Fruit fly (Drosophila melanogaster) whole organism, embryonic: ENCODE results near the gene CG42489.

Source experiments
- Asciz ChIP-seq: fragments of 200-800 bp; sonication (Bioruptor generic); optimal IDR thresholded peaks from 2 replicates; lab custom pipeline; 2017; ENCODE audit warnings: missing biosample characterization, mild to moderate bottlenecking, missing genetic modification characterization, missing genetic modification reagents
- BtbVII ChIP-seq: fragments of 200-800 bp; sonication (Bioruptor generic); optimal IDR thresholded peaks from 3 replicates; lab custom pipeline; 2017; ENCODE audit warnings: missing biosample characterization, mild to moderate bottlenecking, missing genetic modification characterization
- CG10321 ChIP-seq: fragments of 200-800 bp; sonication (Bioruptor generic); IDR thresholded peaks from 2 replicates; pipeline ENCODE4 v1.3.6; 2022; ENCODE audit warnings: missing biosample characterization, missing genetic modification characterization
- CG10462 ChIP-seq: fragments of 200-800 bp; sonication (Bioruptor generic); optimal IDR thresholded peaks from 2 replicates; lab custom pipeline; 2016; ENCODE audit warnings: missing biosample characterization, missing genetic modification characterization
- CG10543 ChIP-seq: fragments of 200-800 bp; sonication (Bioruptor generic); optimal IDR thresholded peaks from 3 replicates; lab custom pipeline; 2017; ENCODE audit warnings: missing biosample characterization, mild to moderate bottlenecking, missing genetic modification characterization, moderate library complexity
- CG11085 ChIP-seq: fragments of 200-800 bp; sonication (Bioruptor generic); IDR thresholded peaks from 2 replicates; pipeline ENCODE4 v1.3.6; 2022; ENCODE audit warnings: missing biosample characterization, missing genetic modification characterization
- CG13296 ChIP-seq: fragments of 200-800 bp; sonication (Bioruptor generic); optimal IDR thresholded peaks from 3 replicates; lab custom pipeline; 2018; ENCODE audit warnings: missing biosample characterization, mild to moderate bottlenecking, missing genetic modification characterization
- CG15514 ChIP-seq: fragments of 200-800 bp; sonication (Bioruptor generic); optimal IDR thresholded peaks from 3 replicates; lab custom pipeline; 2017; ENCODE audit warnings: missing biosample characterization, missing genetic modification characterization, mild to moderate bottlenecking, moderate library complexity, missing genetic modification reagents
- CG17385 ChIP-seq: fragments of 200-800 bp; sonication (Bioruptor generic); optimal IDR thresholded peaks from 3 replicates; lab custom pipeline; 2018; ENCODE audit warnings: missing biosample characterization, mild to moderate bottlenecking, missing genetic modification characterization
- CG17568 ChIP-seq: fragments of 200-800 bp; sonication (Bioruptor generic); optimal IDR thresholded peaks from 2 replicates; lab custom pipeline; 2018; ENCODE audit warnings: missing biosample characterization, mild to moderate bottlenecking, missing genetic modification characterization, moderate library complexity
- CG18262 ChIP-seq: fragments of 200-800 bp; optimal IDR thresholded peaks from 3 replicates; lab custom pipeline; 2019; ENCODE audit warnings: missing biosample characterization, mild to moderate bottlenecking, missing genetic modification characterization, moderate library complexity
- CG30403 ChIP-seq: fragments of 200-800 bp; sonication (Bioruptor generic); optimal IDR thresholded peaks from 3 replicates; lab custom pipeline; 2016; ENCODE audit warnings: missing biosample characterization, missing genetic modification characterization
- CG4820 ChIP-seq: fragments of 200-800 bp; sonication (Bioruptor generic); optimal IDR thresholded peaks from 3 replicates; lab custom pipeline; 2016; ENCODE audit warnings: missing biosample characterization, missing genetic modification characterization
- CG9876 ChIP-seq: fragments of 200-800 bp; sonication (Bioruptor generic); optimal IDR thresholded peaks from 2 replicates; lab custom pipeline; 2016; ENCODE audit warnings: missing biosample characterization, missing genetic modification characterization
- Drgx ChIP-seq: fragments of 200-800 bp; sonication (Bioruptor generic); IDR thresholded peaks from 2 replicates; pipeline ENCODE4 v1.3.6; 2022; ENCODE audit warnings: missing biosample characterization, missing genetic modification characterization
- Fer1 ChIP-seq: fragments of 200-800 bp; sonication (Bioruptor generic); optimal IDR thresholded peaks from 2 replicates; lab custom pipeline; 2017; ENCODE audit warnings: missing biosample characterization, mild to moderate bottlenecking, missing genetic modification characterization
- Fer3 ChIP-seq: fragments of 200-800 bp; sonication (Bioruptor generic); optimal IDR thresholded peaks from 2 replicates; lab custom pipeline; 2018; ENCODE audit warnings: missing biosample characterization, mild to moderate bottlenecking, missing genetic modification characterization, moderate library complexity
- HmgD ChIP-seq: fragments of 200-800 bp; sonication (Bioruptor generic); optimal IDR thresholded peaks from 3 replicates; lab custom pipeline; 2016; ENCODE audit warnings: missing biosample characterization, missing genetic modification characterization
- Lim3 ChIP-seq: fragments of 200-800 bp; sonication (Bioruptor generic); IDR thresholded peaks from 2 replicates; pipeline ENCODE4 v1.3.6; 2022; ENCODE audit warnings: missing biosample characterization, missing genetic modification characterization
- Lpt ChIP-seq: fragments of >200 bp; optimal IDR thresholded peaks from 2 replicates; lab custom pipeline; 2018; ENCODE audit warnings: missing biosample characterization, missing genetic modification characterization
- NFAT ChIP-seq: fragments of 200-800 bp; sonication (Bioruptor generic); IDR thresholded peaks from 2 replicates; pipeline ENCODE4 v1.3.6; 2022; ENCODE audit warnings: missing biosample characterization, missing genetic modification characterization
- Rfx ChIP-seq: fragments of 200-800 bp; sonication (Bioruptor generic); IDR thresholded peaks from 2 replicates; pipeline ENCODE4 v1.3.6; 2022; ENCODE audit warnings: missing biosample characterization, missing genetic modification characterization
- TFAM ChIP-seq: fragments of 200-800 bp; sonication (Bioruptor generic); optimal IDR thresholded peaks from 2 replicates; lab custom pipeline; 2017; ENCODE audit warnings: missing biosample characterization, missing genetic modification characterization, inconsistent platforms
- YL-1 ChIP-seq: fragments of 200-800 bp; sonication (Bioruptor generic); optimal IDR thresholded peaks from 3 replicates; lab custom pipeline; 2017; ENCODE audit warnings: missing biosample characterization, mild to moderate bottlenecking, missing genetic modification characterization
- abd-A ChIP-seq: fragments of 200-800 bp; sonication (Bioruptor generic); optimal IDR thresholded peaks from 3 replicates; lab custom pipeline; 2019; ENCODE audit warnings: missing biosample characterization, mild to moderate bottlenecking, missing genetic modification characterization, moderate library complexity
- aop ChIP-seq: fragments of 200-800 bp; sonication (Bioruptor generic); IDR thresholded peaks from 2 replicates; pipeline ENCODE4 v1.3.6; 2022; ENCODE audit warnings: missing biosample characterization, missing genetic modification characterization
- ap ChIP-seq: fragments of 200-800 bp; sonication (Bioruptor generic); IDR thresholded peaks from 2 replicates; pipeline ENCODE4 v1.3.6; 2022; ENCODE audit warnings: missing biosample characterization, missing genetic modification characterization
- bab2 ChIP-seq: fragments of 200-800 bp; sonication (Bioruptor generic); optimal IDR thresholded peaks from 2 replicates; lab custom pipeline; 2016; ENCODE audit warnings: missing biosample characterization, missing genetic modification characterization
- bcd ChIP-seq: fragments of 200-800 bp; sonication (Bioruptor generic); optimal IDR thresholded peaks from 2 replicates; lab custom pipeline; 2017; ENCODE audit warnings: missing biosample characterization, mild to moderate bottlenecking, missing genetic modification characterization
- crol ChIP-seq: fragments of 200-800 bp; sonication (Bioruptor generic); IDR thresholded peaks from 2 replicates; pipeline ENCODE4 v1.3.6; 2022; ENCODE audit warnings: missing biosample characterization, missing genetic modification characterization
- crp ChIP-seq, 2 experiments: fragments of 200-800 bp; sonication (Bioruptor generic); optimal IDR thresholded peaks; 2 replicates in 1 of 2; 3 replicates in 1 of 2; lab custom pipeline; 2017; ENCODE audit warnings: missing biosample characterization in 2 of 2, missing genetic modification characterization in 2 of 2, mild to moderate bottlenecking in 1 of 2, moderate library complexity in 1 of 2
- cwo ChIP-seq: fragments of 200-800 bp; sonication (Bioruptor generic); optimal IDR thresholded peaks from 3 replicates; lab custom pipeline; 2017; ENCODE audit warnings: missing biosample characterization, missing genetic modification characterization, mild to moderate bottlenecking, moderate library complexity, missing genetic modification reagents
- esg ChIP-seq: fragments of 200-800 bp; sonication (Bioruptor generic); conservative IDR thresholded peaks from 2 replicates; pipeline ENCODE4 v1.3.6; 2022; ENCODE audit warnings: missing biosample characterization, missing genetic modification characterization
- eve ChIP-seq, 2 experiments: fragments of >200 bp; optimal IDR thresholded peaks; 2 replicates each; lab custom pipeline; 2017; ENCODE audit warnings: missing biosample characterization in 2 of 2, missing genetic modification characterization in 2 of 2
- ewg ChIP-seq: fragments of 200-800 bp; sonication (Bioruptor generic); optimal IDR thresholded peaks from 3 replicates; lab custom pipeline; 2017; ENCODE audit warnings: mild to moderate bottlenecking, missing biosample characterization, missing genetic modification reagents, missing genetic modification characterization
- grau ChIP-seq: fragments of 200-800 bp; optimal IDR thresholded peaks from 3 replicates; lab custom pipeline; 2019; ENCODE audit warnings: missing biosample characterization, mild to moderate bottlenecking, missing genetic modification characterization, moderate library complexity
- ham ChIP-seq: fragments of 200-800 bp; sonication (Bioruptor generic); IDR thresholded peaks from 2 replicates; pipeline ENCODE4 v1.3.6; 2022; ENCODE audit warnings: missing biosample characterization, missing genetic modification characterization
- kni ChIP-seq: fragments of 200-800 bp; sonication (Bioruptor generic); optimal IDR thresholded peaks from 3 replicates; lab custom pipeline; 2017; ENCODE audit warnings: mild to moderate bottlenecking, missing biosample characterization, missing genetic modification reagents, missing genetic modification characterization
- mam ChIP-seq: fragments of 200-800 bp; sonication (Bioruptor generic); optimal IDR thresholded peaks from 3 replicates; lab custom pipeline; 2016; ENCODE audit warnings: missing biosample characterization, missing genetic modification characterization
- nom ChIP-seq: fragments of 200-800 bp; sonication (Bioruptor generic); optimal IDR thresholded peaks from 2 replicates; lab custom pipeline; 2017; ENCODE audit warnings: missing biosample characterization, missing genetic modification characterization, mild to moderate bottlenecking, moderate library complexity, missing genetic modification reagents
- odd ChIP-seq: fragments of 200-800 bp; sonication (Bioruptor generic); optimal IDR thresholded peaks from 2 replicates; lab custom pipeline; 2017; ENCODE audit warnings: missing biosample characterization, mild to moderate bottlenecking, missing genetic modification characterization
- otp ChIP-seq: fragments of 200-800 bp; sonication (Bioruptor generic); IDR thresholded peaks from 3 replicates; pipeline ENCODE4, ENCODE4 v1.3.6; 2022; ENCODE audit warnings: missing biosample characterization, missing genetic modification characterization
- ro ChIP-seq: fragments of 200-800 bp; sonication (Bioruptor generic); IDR thresholded peaks from 2 replicates; pipeline ENCODE4 v1.3.6; 2022; ENCODE audit warnings: missing biosample characterization, missing genetic modification characterization
- scrt ChIP-seq: fragments of 200-800 bp; sonication (Bioruptor generic); optimal IDR thresholded peaks from 2 replicates; lab custom pipeline; 2018; ENCODE audit warnings: missing biosample characterization, mild to moderate bottlenecking, missing genetic modification characterization, moderate library complexity
- sens-2 ChIP-seq: fragments of 200-800 bp; sonication (Bioruptor generic); IDR thresholded peaks from 2 replicates; pipeline ENCODE4 v1.3.6; 2022; ENCODE audit warnings: missing biosample characterization, missing genetic modification characterization
- sima ChIP-seq: fragments of 200-800 bp; sonication (Bioruptor generic); optimal IDR thresholded peaks from 2 replicates; lab custom pipeline; 2016; ENCODE audit warnings: missing biosample characterization, missing genetic modification characterization
- so ChIP-seq: fragments of 200-800 bp; sonication (Bioruptor generic); IDR thresholded peaks from 3 replicates; pipeline ENCODE4 v1.3.6; 2022; ENCODE audit warnings: missing biosample characterization, missing genetic modification characterization
- toy ChIP-seq: fragments of 200-800 bp; sonication (Bioruptor generic); IDR thresholded peaks from 2 replicates; pipeline ENCODE4 v1.3.6; 2022; ENCODE audit warnings: missing biosample characterization, missing genetic modification characterization
- trem ChIP-seq: fragments of 200-800 bp; optimal IDR thresholded peaks from 3 replicates; lab custom pipeline; 2019; ENCODE audit warnings: missing biosample characterization, mild to moderate bottlenecking, missing genetic modification characterization, moderate library complexity
- wdn ChIP-seq: fragments of 200-800 bp; sonication (Bioruptor generic); IDR thresholded peaks from 2 replicates; pipeline ENCODE4 v1.3.6; 2022; ENCODE audit warnings: missing biosample characterization, missing genetic modification characterization

Gene CG42489

dm6 chr3R:8694110-8694826, 39.7 kb upstream of the CG42489 start (continued):
- TF ChIP-seq bab2 (GFP tag; lab: Kevin White, UChicago): no peak
- TF ChIP-seq Drgx: peak; percentile 94
- TF ChIP-seq CG30403 (GFP tag; lab: Kevin White, UChicago): no peak
- TF ChIP-seq trem (tag; lab: Kevin White, UChicago): no peak
- TF ChIP-seq Fer3: peak; percentile 62
- no peak for TF ChIP-seq abd-A (tag; lab: Kevin White, UChicago)
- TF ChIP-seq CG10321: peak; percentile 20; the same call in 1 of the 2 replicates
- no peak for TF ChIP-seq ro (GFP tag; lab: Robert Waterston, UW)
- no peak for TF ChIP-seq bcd (GFP tag; lab: Kevin White, UChicago)
- no peak for TF ChIP-seq CG4820 (GFP tag; lab: Kevin White, UChicago)
- peak; percentile 96 for TF ChIP-seq nom
- peak; percentile 84 for TF ChIP-seq BtbVII (GFP tag; lab: Kevin White, UChicago)
- no peak for TF ChIP-seq TFAM
- no peak for TF ChIP-seq eve (GFP tag; optimal IDR thresholded peaks at IDR 0.05; lab: Kevin White, UChicago)
- TF ChIP-seq otp: no peak
- peak; percentile 80 for TF ChIP-seq CG13296 (GFP tag; lab: Kevin White, UChicago)
- TF ChIP-seq ap (GFP tag; lab: Robert Waterston, UW): no peak
- TF ChIP-seq scrt (GFP tag; lab: Kevin White, UChicago): peak; percentile 37
- no peak for TF ChIP-seq grau (tag; lab: Kevin White, UChicago)
- no peak for TF ChIP-seq YL-1 (GFP tag; lab: Kevin White, UChicago)
- TF ChIP-seq kni (GFP tag; lab: Kevin White, UChicago): no peak
- TF ChIP-seq sima (GFP tag; lab: Kevin White, UChicago): no peak
- peak; percentile 36; the same call in 1 of the 2 replicates for TF ChIP-seq NFAT (GFP tag; lab: Robert Waterston, UW)
- 0 out of 2 replicates have a peak, but pooled peaks have one; percentile 17 for TF ChIP-seq sens-2 (GFP tag; lab: Robert Waterston, UW)
- TF ChIP-seq ewg (GFP tag; lab: Kevin White, UChicago): peak; percentile 68
- TF ChIP-seq CG9876 (GFP tag; lab: Kevin White, UChicago): no peak
- no peak for TF ChIP-seq aop
- no peak for TF ChIP-seq cwo (GFP tag; lab: Kevin White, UChicago)
- TF ChIP-seq wdn: peak; percentile 47; the same call in 1 of the 2 replicates
- TF ChIP-seq Rfx (GFP tag; lab: Robert Waterston, UW): peak; percentile 66; the same call in 1 of the 2 replicates
- no peak for TF ChIP-seq crp (GFP tag; optimal IDR thresholded peaks at IDR 0.05; lab: Kevin White, UChicago)
- no peak for TF ChIP-seq esg (GFP tag; lab: Robert Waterston, UW)
- TF ChIP-seq odd (GFP tag; lab: Kevin White, UChicago): peak; percentile 55
- TF ChIP-seq HmgD (GFP tag; lab: Kevin White, UChicago): no peak
- TF ChIP-seq CG17568: peak; percentile 44
- TF ChIP-seq CG17385 (GFP tag; lab: Kevin White, UChicago): no peak
- TF ChIP-seq Lim3 (GFP tag; lab: Robert Waterston, UW): no peak
- TF ChIP-seq CG10462 (GFP tag; lab: Kevin White, UChicago): no peak
- no peak for TF ChIP-seq mam (GFP tag; lab: Kevin White, UChicago)
- no peak for TF ChIP-seq Asciz
- TF ChIP-seq Lpt (GFP tag; lab: Kevin White, UChicago): no peak
- no peak for TF ChIP-seq crol (GFP tag; lab: Robert Waterston, UW)
- no peak for TF ChIP-seq CG11085 (GFP tag; lab: Robert Waterston, UW)
- TF ChIP-seq toy (GFP tag; lab: Robert Waterston, UW): peak; percentile 48; the same call in 1 of the 2 replicates
- no peak for TF ChIP-seq CG18262
- no peak for TF ChIP-seq Fer1 (GFP tag; lab: Kevin White, UChicago)
- peak; percentile 70 for TF ChIP-seq CG15514 (GFP tag; lab: Kevin White, UChicago)
- peak; percentile 67; the same call in 1 of the 3 replicates for TF ChIP-seq so
- TF ChIP-seq CG10543 (GFP tag; lab: Kevin White, UChicago): peak; percentile 45
- no peak for TF ChIP-seq ham
